Worm (Caenorhabditis elegans) whole organism, L4 larva: ENCODE data around the gene M04D8.5.

Source experiments
- Y75B8A.6 ChIP-seq: fragments of 200-800 bp; sonication (Bioruptor generic); IDR thresholded peaks from 2 replicates; pipeline ENCODE4 v1.3.6; 2022; ENCODE audit warnings: missing genetic modification reagents, missing genetic modification characterization, missing compliant biosample characterization
- ZK337.2 ChIP-seq: fragments of 200-800 bp; sonication (Bioruptor generic); IDR thresholded peaks from 2 replicates; pipeline ENCODE4 v1.3.6; 2022; ENCODE audit warnings: missing genetic modification reagents, missing genetic modification characterization, missing compliant biosample characterization
- ZK546.5 ChIP-seq, 2 experiments: sonication (generic microtip); optimal IDR thresholded peaks; 2 replicates each; lab custom pipeline; 2017; ENCODE audit warnings: missing biosample characterization in 2 of 2, missing genetic modification characterization in 2 of 2
- aha-1 ChIP-seq: fragments of 150-350 bp; peaks from one replicate; lab custom pipeline; 2014; ENCODE audit warnings: missing biosample characterization, missing genetic modification characterization
- dmd-6 ChIP-seq: fragments of 200-800 bp; sonication (Bioruptor generic); IDR thresholded peaks from 2 replicates; pipeline ENCODE4 v1.3.6; 2022; ENCODE audit warnings: missing genetic modification reagents, missing genetic modification characterization, missing compliant biosample characterization
- dpl-1 ChIP-seq: fragments of 150-350 bp; optimal IDR thresholded peaks from 2 replicates; lab custom pipeline; 2014; ENCODE audit warnings: missing biosample characterization, missing genetic modification reagents, missing genetic modification characterization
- fkh-10 ChIP-seq: fragments of 150-350 bp; optimal IDR thresholded peaks from 2 replicates; lab custom pipeline; 2014; ENCODE audit warnings: missing biosample characterization, missing genetic modification reagents, missing genetic modification characterization
- hif-1 ChIP-seq, 2 experiments: sonication (generic microtip); optimal IDR thresholded peaks; 2 replicates each; lab custom pipeline; 2016 to 2017; ENCODE audit warnings: missing compliant biosample characterization in 2 of 2, missing genetic modification characterization in 2 of 2, missing genetic modification reagents in 2 of 2, missing genotype in 2 of 2, mild to moderate bottlenecking in 1 of 2
- hlh-11 ChIP-seq: fragments of 200-800 bp; sonication (Bioruptor generic); optimal IDR thresholded peaks from 2 replicates; lab custom pipeline; 2018; ENCODE audit warnings: mild to moderate bottlenecking, missing genetic modification characterization, missing compliant biosample characterization
- jun-1 ChIP-seq: fragments of 150-350 bp; optimal IDR thresholded peaks from 2 replicates; lab custom pipeline; 2014; ENCODE audit warnings: missing biosample characterization, missing genetic modification reagents, missing genetic modification characterization
- lin-38 ChIP-seq: fragments of 200-800 bp; sonication (Bioruptor generic); IDR thresholded peaks from 2 replicates; pipeline ENCODE4 v1.3.6; 2022; ENCODE audit warnings: missing genetic modification reagents, missing genetic modification characterization, missing compliant biosample characterization
- madf-5 ChIP-seq, 2 experiments: fragments of 200-800 bp; sonication (Bioruptor generic); IDR thresholded peaks; 2 replicates each; pipeline ENCODE4 v1.3.6; 2022; ENCODE audit warnings: missing compliant biosample characterization in 2 of 2, missing genetic modification characterization in 2 of 2
- mdl-1 ChIP-seq, 2 experiments: fragments of 150-350 bp in 1 of 2; sonication (generic microtip) in 1 of 2; optimal IDR thresholded peaks; 2 replicates each; lab custom pipeline; 2014 to 2017; ENCODE audit warnings: missing biosample characterization in 2 of 2, missing genetic modification characterization in 2 of 2
- mep-1 ChIP-seq: fragments of 150-350 bp; sonication (generic microtip); optimal IDR thresholded peaks from 3 replicates; lab custom pipeline; 2014; ENCODE audit warnings: missing biosample characterization, missing genetic modification characterization
- mes-2 ChIP-seq: sonication (generic microtip); optimal IDR thresholded peaks from 2 replicates; lab custom pipeline; 2016; ENCODE audit warnings: missing genotype, mild to moderate bottlenecking, missing genetic modification characterization, missing compliant biosample characterization; ENCODE audit not compliant: poor library complexity, severe bottlenecking
- mxl-2 ChIP-seq: fragments of 200-800 bp; sonication (Bioruptor generic); conservative IDR thresholded peaks from 2 replicates; pipeline ENCODE4 v1.3.6; 2022; ENCODE audit warnings: missing genetic modification reagents, missing genetic modification characterization, missing compliant biosample characterization
- mxl-3 ChIP-seq: fragments of 200-800 bp; sonication (Bioruptor generic); optimal IDR thresholded peaks from 2 replicates; lab custom pipeline; 2018; ENCODE audit warnings: mild to moderate bottlenecking, missing genetic modification characterization, missing compliant biosample characterization
- nhr-102 ChIP-seq: sonication (generic microtip); optimal IDR thresholded peaks from 2 replicates; lab custom pipeline; 2016; ENCODE audit warnings: mild to moderate bottlenecking, missing genetic modification characterization, moderate library complexity, missing compliant biosample characterization
- nhr-237 ChIP-seq: sonication (generic microtip); optimal IDR thresholded peaks from 2 replicates; lab custom pipeline; 2017; ENCODE audit warnings: missing biosample characterization, missing genetic modification characterization
- nhr-25 ChIP-seq: sonication (generic microtip); optimal IDR thresholded peaks from 2 replicates; lab custom pipeline; 2017; ENCODE audit warnings: missing genetic modification characterization, mild to moderate bottlenecking, missing compliant biosample characterization, antibody characterized with exemption, moderate library complexity, borderline replicate concordance; ENCODE audit not compliant: insufficient read depth
- php-3 ChIP-seq: fragments of 200-800 bp; sonication (Bioruptor generic); IDR thresholded peaks from 2 replicates; pipeline ENCODE4 v1.3.6; 2022; ENCODE audit warnings: missing genetic modification reagents, missing genetic modification characterization, missing compliant biosample characterization
- rbr-2 ChIP-seq: sonication (generic microtip); optimal IDR thresholded peaks from 2 replicates; lab custom pipeline; 2016; ENCODE audit warnings: missing genotype, missing genetic modification characterization, missing compliant biosample characterization
- sdz-12 ChIP-seq: fragments of 200-800 bp; sonication (Bioruptor generic); optimal IDR thresholded peaks from 2 replicates; lab custom pipeline; 2018; ENCODE audit warnings: mild to moderate bottlenecking, missing genetic modification characterization, missing compliant biosample characterization
- spr-1 ChIP-seq: sonication (generic microtip); optimal IDR thresholded peaks from 2 replicates; lab custom pipeline; 2016; ENCODE audit warnings: mild to moderate bottlenecking, missing genetic modification characterization, missing compliant biosample characterization
- unc-130 ChIP-seq: sonication (generic microtip); optimal IDR thresholded peaks from 2 replicates; lab custom pipeline; 2016; ENCODE audit warnings: missing genetic modification reagents, missing genetic modification characterization, missing compliant biosample characterization
- vab-7 ChIP-seq: fragments of 200-800 bp; sonication (Bioruptor generic); IDR thresholded peaks from 2 replicates; pipeline ENCODE4 v1.3.6; 2022; ENCODE audit warnings: missing genetic modification reagents, missing genetic modification characterization, missing compliant biosample characterization
- zag-1 ChIP-seq: fragments of 150-350 bp; optimal IDR thresholded peaks from 2 replicates; lab custom pipeline; 2014; ENCODE audit warnings: missing biosample characterization, missing genetic modification characterization
- ztf-11 ChIP-seq: fragments of 150-350 bp; optimal IDR thresholded peaks from 2 replicates; lab custom pipeline; 2014; ENCODE audit warnings: missing biosample characterization, missing genetic modification characterization

The M04D8.5 gene

ce11 chrIII:9991324-9991723 is 41.8 kb downstream of the M04D8.5 start:
- TF ChIP-seq unc-130 (no peak), nhr-237 (no peak), mxl-2 (GFP tag; lab: Robert Waterston, UW) (no peak), spr-1 (no peak), fkh-10 (GFP tag; lab: Kevin White, UChicago) (no peak), aha-1 (tag; lab: Kevin White, UChicago) (no peak), vab-7 (GFP tag; lab: Robert Waterston, UW) (no peak), hlh-11 (tag; lab: Kevin White, UChicago) (no peak), hif-1 (tag; optimal IDR thresholded peaks at IDR 0.05; lab: Kevin White, UChicago) (no peak), madf-5 (GFP tag; IDR thresholded peaks at IDR 0.05; lab: Robert Waterston, UW) (no peak), rbr-2 (tag; lab: Kevin White, UChicago) (no peak), ztf-11 (tag; lab: Kevin White, UChicago) (no peak), jun-1 (tag; lab: Kevin White, UChicago) (no peak), nhr-102 (no peak), mdl-1 (tag; optimal IDR thresholded peaks at IDR 0.05; lab: Kevin White, UChicago) (no peak)

ce11 chrIII:9988352-9988751 is 44.8 kb downstream of the M04D8.5 start, which contains the start of gene C05B5.1:
Gene C05B5.1, minus strand, starts transcription at chrIII:9988452.
- TF ChIP-seq sdz-12 (GFP tag; lab: Kevin White, UChicago) (no peak), vab-7 (GFP tag; lab: Robert Waterston, UW) (no peak)

ce11 chrIII:9986827-9987429 is 46.2 kb downstream of the M04D8.5 start, which contains the start of gene C05B5.12:
Gene C05B5.12, plus strand, starts transcription at chrIII:9987379.
- no peak for TF ChIP-seq mxl-3 (GFP tag; lab: Kevin White, UChicago)
- TF ChIP-seq php-3 (GFP tag; lab: Robert Waterston, UW), result no peak
- peak; percentile 61 for TF ChIP-seq aha-1 (tag; lab: Kevin White, UChicago)
- no peak for TF ChIP-seq jun-1 (tag; lab: Kevin White, UChicago)
- TF ChIP-seq Y75B8A.6 (GFP tag; lab: Robert Waterston, UW), result no peak

ce11 chrIII:9985542-9985941 is 47.6 kb downstream of the M04D8.5 start:
- TF ChIP-seq lin-38, result no peak
- TF ChIP-seq zag-1 (tag; lab: Kevin White, UChicago), result no peak
- no peak for TF ChIP-seq mdl-1 (tag; optimal IDR thresholded peaks at IDR 0.05; lab: Kevin White, UChicago)
- TF ChIP-seq mep-1 (tag; lab: Kevin White, UChicago), result no peak
- no peak for TF ChIP-seq mes-2 (tag; lab: Kevin White, UChicago)
- no peak for TF ChIP-seq php-3 (GFP tag; lab: Robert Waterston, UW)
- no peak for TF ChIP-seq ZK337.2 (GFP tag; lab: Robert Waterston, UW)
- no peak for TF ChIP-seq dmd-6
- TF ChIP-seq hlh-11 (tag; lab: Kevin White, UChicago), result no peak
- TF ChIP-seq vab-7 (GFP tag; lab: Robert Waterston, UW), result no peak
- no peak for TF ChIP-seq dpl-1 (GFP tag; lab: Kevin White, UChicago)
- no peak for TF ChIP-seq ZK546.5 (tag; optimal IDR thresholded peaks at IDR 0.05; lab: Kevin White, UChicago)
- no peak for TF ChIP-seq nhr-25
- TF ChIP-seq ztf-11 (tag; lab: Kevin White, UChicago), result no peak

ce11 chrIII:9984604-9985003 is 48.5 kb downstream of the M04D8.5 start:
- TF ChIP-seq aha-1 (tag; lab: Kevin White, UChicago) (peak; percentile 65), Y75B8A.6 (GFP tag; lab: Robert Waterston, UW) (no peak)
